Worm (Caenorhabditis elegans): ENCODE data around the gene rgs-2.

- TF ChIP-seq fkh-10 (GFP tag; optimal IDR thresholded peaks at IDR 0.05) (no peak), ztf-4 (tag; optimal IDR thresholded peaks at IDR 0.05) (no peak), skn-1 (tag; optimal IDR thresholded peaks at IDR 0.05) (no peak), daf-12 (tag; optimal IDR thresholded peaks at IDR 0.05) (no peak), nhr-11 (tag; optimal IDR thresholded peaks at IDR 0.05) (no peak), pqm-1 (tag; optimal IDR thresholded peaks at IDR 0.05) (no peak), unc-62 (GFP tag; optimal IDR thresholded peaks at IDR 0.05) (no peak), jun-1 (tag; optimal IDR thresholded peaks at IDR 0.05) (no peak), mdl-1 (tag; optimal IDR thresholded peaks at IDR 0.05) (no peak), nhr-12 (tag; optimal IDR thresholded peaks at IDR 0.05) (no peak)
Measured at ce11 chrX:12713014-12713413, 561 bp downstream of the rgs-2 start.
